Fruit fly (Drosophila melanogaster) whole organism, embryonic: ENCODE data around the gene mirr.
A peak's percentile ranks its signal among the peaks of the same experiment; 100 is the strongest.

Experiments
- Ada2b ChIP-seq: fragments of 200-800 bp; sonication (Bioruptor generic); IDR thresholded peaks from 2 replicates; pipeline ENCODE4 v1.3.6; 2022; ENCODE audit warnings: missing biosample characterization, missing genetic modification characterization
- Antp ChIP-seq: fragments of 200-800 bp; sonication (Bioruptor generic); optimal IDR thresholded peaks from 3 replicates; lab custom pipeline; 2016; ENCODE audit warnings: missing biosample characterization, missing genetic modification characterization
- Bteb2 ChIP-seq: fragments of 200-800 bp; sonication (Bioruptor generic); optimal IDR thresholded peaks from 2 replicates; lab custom pipeline; 2016; ENCODE audit warnings: missing biosample characterization, missing genetic modification characterization
- CG10959 ChIP-seq: fragments of 200-800 bp; sonication (Bioruptor generic); IDR thresholded peaks from 2 replicates; pipeline ENCODE4 v1.3.6; 2022; ENCODE audit warnings: missing biosample characterization, missing genetic modification characterization
- CG11504 ChIP-seq: fragments of 200-800 bp; sonication (Bioruptor generic); optimal IDR thresholded peaks from 3 replicates; lab custom pipeline; 2019; ENCODE audit warnings: missing biosample characterization, mild to moderate bottlenecking, missing genetic modification characterization, moderate library complexity
- CG11695 ChIP-seq: fragments of 200-800 bp; sonication (Bioruptor generic); IDR thresholded peaks from 3 replicates; pipeline ENCODE4 v1.3.6; 2022; ENCODE audit warnings: missing biosample characterization, missing genetic modification characterization
- CG12236 ChIP-seq: fragments of 200-800 bp; sonication (Bioruptor generic); optimal IDR thresholded peaks from 2 replicates; lab custom pipeline; 2016; ENCODE audit warnings: missing biosample characterization, missing genetic modification characterization
- CG1233 ChIP-seq: fragments of 200-800 bp; sonication (Bioruptor generic); optimal IDR thresholded peaks from 4 replicates; lab custom pipeline; 2018; ENCODE audit warnings: missing biosample characterization, mild to moderate bottlenecking, missing genetic modification characterization
- CG12769 ChIP-seq: fragments of 200-800 bp; sonication (Bioruptor generic); optimal IDR thresholded peaks from 2 replicates; lab custom pipeline; 2019; ENCODE audit warnings: missing biosample characterization, mild to moderate bottlenecking, missing genetic modification characterization, moderate library complexity
- CG12942 ChIP-seq: fragments of 200-800 bp; sonication (Bioruptor generic); optimal IDR thresholded peaks from 3 replicates; lab custom pipeline; 2016; ENCODE audit warnings: missing biosample characterization, missing genetic modification characterization
- CG14050 ChIP-seq: fragments of 200-800 bp; sonication (Bioruptor generic); IDR thresholded peaks from 3 replicates; pipeline ENCODE4 v1.3.6; 2022; ENCODE audit warnings: missing biosample characterization, missing genetic modification characterization
- CG14710 ChIP-seq: fragments of 200-800 bp; sonication (Bioruptor generic); optimal IDR thresholded peaks from 3 replicates; lab custom pipeline; 2019; ENCODE audit warnings: missing biosample characterization, mild to moderate bottlenecking, missing genetic modification characterization, moderate library complexity
- CG17328 ChIP-seq: fragments of 200-800 bp; sonication (Bioruptor generic); IDR thresholded peaks from 2 replicates; pipeline ENCODE4 v1.3.6; 2022; ENCODE audit warnings: missing biosample characterization, missing genetic modification characterization
- CG17361 ChIP-seq: fragments of 200-800 bp; sonication (Bioruptor generic); IDR thresholded peaks from 3 replicates; pipeline ENCODE4 v1.3.6; 2022; ENCODE audit warnings: missing biosample characterization, missing genetic modification characterization
- CG17802 ChIP-seq: fragments of 200-800 bp; sonication (Bioruptor generic); optimal IDR thresholded peaks from 2 replicates; lab custom pipeline; 2018; ENCODE audit warnings: missing biosample characterization, mild to moderate bottlenecking, missing genetic modification characterization, moderate library complexity
- CG18764 ChIP-seq: fragments of 200-800 bp; sonication (Bioruptor generic); optimal IDR thresholded peaks from 3 replicates; lab custom pipeline; 2016; ENCODE audit warnings: missing biosample characterization, missing genetic modification characterization
- CG2116 ChIP-seq: fragments of 200-800 bp; sonication (Bioruptor generic); optimal IDR thresholded peaks from 3 replicates; lab custom pipeline; 2018; ENCODE audit warnings: missing biosample characterization, mild to moderate bottlenecking, missing genetic modification characterization
- CG2120 ChIP-seq: fragments of 200-800 bp; sonication (Bioruptor generic); optimal IDR thresholded peaks from 3 replicates; lab custom pipeline; 2016; ENCODE audit warnings: missing biosample characterization, missing genetic modification characterization
- CG2199 ChIP-seq: fragments of 200-800 bp; sonication (Bioruptor generic); IDR thresholded peaks from 3 replicates; pipeline ENCODE4 v1.3.6; 2022; ENCODE audit warnings: missing biosample characterization, missing genetic modification characterization
- CG2712 ChIP-seq: fragments of 200-800 bp; optimal IDR thresholded peaks from 3 replicates; lab custom pipeline; 2019; ENCODE audit warnings: missing biosample characterization, mild to moderate bottlenecking, missing genetic modification characterization, moderate library complexity
- CG30020 ChIP-seq: fragments of 200-800 bp; optimal IDR thresholded peaks from 2 replicates; lab custom pipeline; 2019; ENCODE audit warnings: missing biosample characterization, mild to moderate bottlenecking, missing genetic modification characterization, moderate library complexity
- CG4282 ChIP-seq: fragments of 200-800 bp; sonication (Bioruptor generic); optimal IDR thresholded peaks from 2 replicates; lab custom pipeline; 2016; ENCODE audit warnings: missing biosample characterization, missing genetic modification characterization
- CG43689 ChIP-seq: fragments of 200-800 bp; sonication (Bioruptor generic); IDR thresholded peaks from 2 replicates; pipeline ENCODE4 v1.3.6; 2022; ENCODE audit warnings: missing biosample characterization, missing genetic modification characterization
- CG6654 ChIP-seq: fragments of 200-800 bp; sonication (Bioruptor generic); optimal IDR thresholded peaks from 2 replicates; lab custom pipeline; 2017; ENCODE audit warnings: missing biosample characterization, mild to moderate bottlenecking, missing genetic modification characterization
- CG7357 ChIP-seq: fragments of 200-800 bp; sonication (Bioruptor generic); IDR thresholded peaks from 3 replicates; pipeline ENCODE4 v1.3.6; 2022; ENCODE audit warnings: missing biosample characterization, missing genetic modification characterization
- CG7556 ChIP-seq: fragments of 200-800 bp; sonication (Bioruptor generic); optimal IDR thresholded peaks from 2 replicates; lab custom pipeline; 2017; ENCODE audit warnings: missing biosample characterization, mild to moderate bottlenecking, missing genetic modification characterization
- CG7963 ChIP-seq: fragments of 200-800 bp; sonication (Bioruptor generic); IDR thresholded peaks from 3 replicates; pipeline ENCODE4 v1.3.6; 2022; ENCODE audit warnings: missing biosample characterization, missing genetic modification characterization; ENCODE audit not compliant: partially characterized antibody
- D19A ChIP-seq: fragments of 200-800 bp; optimal IDR thresholded peaks from 3 replicates; lab custom pipeline; 2019; ENCODE audit warnings: missing biosample characterization, mild to moderate bottlenecking, missing genetic modification characterization, moderate library complexity
- Dp ChIP-seq: fragments of 200-800 bp; sonication (Bioruptor generic); optimal IDR thresholded peaks from 2 replicates; lab custom pipeline; 2018; ENCODE audit warnings: missing biosample characterization, mild to moderate bottlenecking, missing genetic modification characterization, moderate library complexity
- Med ChIP-seq: fragments of 200-800 bp; sonication (Bioruptor generic); peaks from one replicate; lab custom pipeline; 2016; ENCODE audit warnings: missing biosample characterization, missing genetic modification characterization, mild to moderate bottlenecking, inconsistent platforms, moderate library complexity
- NC2β ChIP-seq: fragments of 200-800 bp; sonication (Bioruptor generic); optimal IDR thresholded peaks from 2 replicates; lab custom pipeline; 2016; ENCODE audit warnings: missing biosample characterization, missing genetic modification characterization
- Pdp1 ChIP-seq, 2 experiments: fragments of 200-800 bp; sonication (Bioruptor generic); optimal IDR thresholded peaks; 3 replicates each; lab custom pipeline; 2016; ENCODE audit warnings: missing biosample characterization in 2 of 2, missing genetic modification characterization in 2 of 2, mild to moderate bottlenecking in 1 of 2, moderate library complexity in 1 of 2
- Ptx1 ChIP-seq: fragments of 200-800 bp; sonication (Bioruptor generic); IDR thresholded peaks from 2 replicates; pipeline ENCODE4 v1.3.6; 2022; ENCODE audit warnings: missing biosample characterization, missing genetic modification characterization
- Stat92E ChIP-seq, 3 experiments: fragments of >200 bp in 2 of 3; fragments of 200-800 bp in 1 of 3; sonication (Bioruptor generic) in 1 of 3; optimal IDR thresholded peaks; 2 replicates each; lab custom pipeline; 2017 to 2019; ENCODE audit warnings: missing biosample characterization in 3 of 3, missing genetic modification characterization in 3 of 3, mild to moderate bottlenecking in 1 of 3, moderate library complexity in 1 of 3
- Taf1 ChIP-seq: fragments of 200-800 bp; sonication (Bioruptor generic); IDR thresholded peaks from 2 replicates; pipeline ENCODE4 v1.3.6; 2022; ENCODE audit warnings: missing biosample characterization, missing genetic modification characterization
- Xrp1 ChIP-seq: fragments of 200-800 bp; sonication (Bioruptor generic); IDR thresholded peaks from 2 replicates; pipeline ENCODE4 v1.3.6; 2022; ENCODE audit warnings: missing biosample characterization, missing genetic modification characterization
- aop ChIP-seq: fragments of 200-800 bp; sonication (Bioruptor generic); IDR thresholded peaks from 2 replicates; pipeline ENCODE4 v1.3.6; 2022; ENCODE audit warnings: missing biosample characterization, missing genetic modification characterization
- ara ChIP-seq: fragments of 200-800 bp; sonication (Bioruptor generic); IDR thresholded peaks from 2 replicates; pipeline ENCODE4 v1.3.6; 2022; ENCODE audit warnings: missing biosample characterization, missing genetic modification characterization
- chif ChIP-seq, 2 experiments: fragments of 200-800 bp; sonication (Bioruptor generic); optimal IDR thresholded peaks; 3 replicates each; lab custom pipeline; 2016; ENCODE audit warnings: missing biosample characterization in 2 of 2, missing genetic modification characterization in 2 of 2
- ci ChIP-seq: fragments of 200-800 bp; sonication (Bioruptor generic); IDR thresholded peaks from 3 replicates; pipeline ENCODE4 v1.3.6; 2022; ENCODE audit warnings: missing biosample characterization, missing genetic modification characterization
- corto ChIP-seq: fragments of 200-800 bp; sonication (Bioruptor generic); optimal IDR thresholded peaks from 2 replicates; lab custom pipeline; 2016; ENCODE audit warnings: missing biosample characterization, mild to moderate bottlenecking, missing genetic modification characterization, moderate library complexity
- dmrt11E ChIP-seq: fragments of 200-800 bp; sonication (Bioruptor generic); optimal IDR thresholded peaks from 3 replicates; lab custom pipeline; 2018; ENCODE audit warnings: missing biosample characterization, mild to moderate bottlenecking, missing genetic modification characterization, moderate library complexity
- gem ChIP-seq: fragments of 200-800 bp; sonication (Bioruptor generic); optimal IDR thresholded peaks from 2 replicates; lab custom pipeline; 2019; ENCODE audit warnings: missing biosample characterization, mild to moderate bottlenecking, missing genetic modification characterization, moderate library complexity
- kay ChIP-seq: fragments of 200-800 bp; sonication (Bioruptor generic); optimal IDR thresholded peaks from 2 replicates; lab custom pipeline; 2016; ENCODE audit warnings: missing biosample characterization, missing genetic modification characterization
- lab ChIP-seq: fragments of 200-800 bp; sonication (Bioruptor generic); optimal IDR thresholded peaks from 3 replicates; lab custom pipeline; 2017; ENCODE audit warnings: missing biosample characterization, missing genetic modification characterization, mild to moderate bottlenecking, moderate library complexity, missing genetic modification reagents
- phol ChIP-seq: fragments of 200-800 bp; sonication (Bioruptor generic); optimal IDR thresholded peaks from 3 replicates; lab custom pipeline; 2018; ENCODE audit warnings: missing biosample characterization, mild to moderate bottlenecking, missing genetic modification characterization, moderate library complexity
- prd ChIP-seq, 3 experiments: fragments of >200 bp in 2 of 3; fragments of 200-800 bp in 1 of 3; sonication (Bioruptor generic) in 1 of 3; optimal IDR thresholded peaks in 2 of 3; IDR thresholded peaks in 1 of 3; 2 replicates in 2 of 3; 3 replicates in 1 of 3; pipeline versions ENCODE4 v1.3.6 to Lab custom; 2017 to 2022; ENCODE audit warnings: missing biosample characterization in 1 of 3, missing genetic modification characterization in 1 of 3
- ranshi ChIP-seq: fragments of 200-800 bp; sonication (Bioruptor generic); IDR thresholded peaks from 2 replicates; pipeline ENCODE4 v1.3.6; 2022; ENCODE audit warnings: missing biosample characterization, missing genetic modification characterization
- vnd ChIP-seq: fragments of 200-800 bp; sonication (Bioruptor generic); IDR thresholded peaks from 3 replicates; pipeline ENCODE4 v1.3.6; 2022; ENCODE audit warnings: missing biosample characterization, missing genetic modification characterization; ENCODE audit not compliant: partially characterized antibody
- zf30C ChIP-seq: fragments of 200-800 bp; sonication (Bioruptor generic); optimal IDR thresholded peaks from 3 replicates; lab custom pipeline; 2018; ENCODE audit warnings: missing biosample characterization, mild to moderate bottlenecking, missing genetic modification characterization

Gene mirr

DNA sequence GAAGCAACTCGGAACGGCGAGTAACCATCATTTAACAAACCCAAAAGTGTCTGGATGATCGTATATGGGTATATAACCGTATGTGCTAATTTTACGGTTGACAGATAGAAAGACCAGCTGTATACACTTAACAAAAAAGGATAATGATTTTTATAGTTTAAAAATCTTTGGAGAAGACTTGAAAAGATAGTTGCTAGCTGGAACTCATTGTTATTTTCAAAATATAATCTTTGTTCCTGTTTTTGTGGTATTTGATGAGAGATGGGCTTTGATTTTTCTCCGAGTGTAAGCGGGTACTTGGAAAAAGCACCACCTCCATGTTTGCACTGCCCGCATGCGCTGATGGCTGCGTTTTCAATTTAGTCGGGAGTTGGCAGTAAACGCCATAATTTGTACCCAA lies 15.5 kb upstream of the mirr start (continued):
- 0 out of 3 replicates have a peak, but pooled peaks have one; percentile 12 for TF ChIP-seq CG11695 (GFP tag; lab: Robert Waterston, UW)
- peak; percentile 25 for TF ChIP-seq dmrt11E (tag; lab: Kevin White, UChicago)
- peak; percentile 1 for TF ChIP-seq CG11504 (tag; lab: Kevin White, UChicago)
- TF ChIP-seq phol (tag; lab: Kevin White, UChicago), result peak; percentile 3
- no peak for TF ChIP-seq CG18764 (GFP tag; lab: Kevin White, UChicago)
- no peak for TF ChIP-seq vnd (GFP tag; lab: Robert Waterston, UW)
- TF ChIP-seq CG12942, result no peak
- TF ChIP-seq CG17328 (GFP tag; lab: Robert Waterston, UW), result no peak
- peak; percentile 31 for TF ChIP-seq Med (GFP tag; lab: Kevin White, UChicago)
- TF ChIP-seq CG1233 (GFP tag; lab: Kevin White, UChicago), result no peak
- TF ChIP-seq CG17802 (tag; lab: Kevin White, UChicago), result no peak
- TF ChIP-seq ara (GFP tag; lab: Robert Waterston, UW), result 0 out of 2 replicates have a peak, but pooled peaks have one; percentile 25
- TF ChIP-seq CG2712 (tag; lab: Kevin White, UChicago), result peak; percentile 35
- peak; percentile 2 for TF ChIP-seq CG14710 (tag; lab: Kevin White, UChicago)
- no peak for TF ChIP-seq Taf1
- TF ChIP-seq CG6654 (GFP tag; lab: Kevin White, UChicago), result no peak
- TF ChIP-seq ci (GFP tag; lab: Robert Waterston, UW), result 0 out of 3 replicates have a peak, but pooled peaks have one; percentile 17
- no peak for TF ChIP-seq Ada2b (GFP tag; lab: Robert Waterston, UW)
- TF ChIP-seq aop (GFP tag; lab: Robert Waterston, UW), result no peak
- TF ChIP-seq gem (tag; lab: Kevin White, UChicago), result peak; percentile 11
- TF ChIP-seq CG17361 (GFP tag; lab: Robert Waterston, UW), result no peak
- TF ChIP-seq Ptx1 (GFP tag; lab: Robert Waterston, UW), result peak; percentile 20; the same call in 1 of the 2 replicates
- TF ChIP-seq chif (GFP tag; optimal IDR thresholded peaks at IDR 0.05; lab: Kevin White, UChicago), result peak in 1 of 2 experiments; percentile 27
- TF ChIP-seq CG7357 (GFP tag; lab: Robert Waterston, UW), result 0 out of 3 replicates have a peak, but pooled peaks have one; percentile 16
- no peak for TF ChIP-seq CG12769 (tag; lab: Kevin White, UChicago)
- TF ChIP-seq CG12236 (GFP tag; lab: Kevin White, UChicago), result no peak
- TF ChIP-seq prd (optimal IDR thresholded peaks at IDR 0.05; lab: Kevin White, UChicago), result no peak
- TF ChIP-seq prd (GFP tag; IDR thresholded peaks at IDR 0.05; lab: Robert Waterston, UW), result peak; percentile 62; the same call in 2 of the 3 replicates
- TF ChIP-seq Bteb2 (GFP tag; lab: Kevin White, UChicago), result no peak
- no peak for TF ChIP-seq CG4282 (GFP tag; lab: Kevin White, UChicago)
- no peak for TF ChIP-seq NC2β (GFP tag; lab: Kevin White, UChicago)
- no peak for TF ChIP-seq lab (GFP tag; lab: Kevin White, UChicago)
- no peak for TF ChIP-seq CG7963
- no peak for TF ChIP-seq D19A (tag; lab: Kevin White, UChicago)
- no peak for TF ChIP-seq zf30C (GFP tag; lab: Kevin White, UChicago)
- TF ChIP-seq CG2120 (GFP tag; lab: Kevin White, UChicago), result no peak
- no peak for TF ChIP-seq kay (GFP tag; lab: Kevin White, UChicago)
- no peak for TF ChIP-seq Antp (GFP tag; lab: Kevin White, UChicago)
- TF ChIP-seq CG2116 (GFP tag; lab: Kevin White, UChicago), result no peak
- no peak for TF ChIP-seq CG14050 (GFP tag; lab: Robert Waterston, UW)
- no peak for TF ChIP-seq Dp (GFP tag; lab: Kevin White, UChicago)
- TF ChIP-seq CG2199 (GFP tag; lab: Robert Waterston, UW), result no peak
- no peak for TF ChIP-seq CG7556 (GFP tag; lab: Kevin White, UChicago)
- TF ChIP-seq Xrp1 (GFP tag; lab: Robert Waterston, UW), result peak; percentile 37; the same call in 1 of the 2 replicates
- TF ChIP-seq Stat92E (GFP tag; optimal IDR thresholded peaks at IDR 0.05; lab: Kevin White, UChicago), result no peak
- TF ChIP-seq ranshi (GFP tag; lab: Robert Waterston, UW), result no peak
- TF ChIP-seq CG10959, result peak; percentile 45; the same call in 1 of the 2 replicates
- TF ChIP-seq corto (GFP tag; lab: Kevin White, UChicago), result no peak
- TF ChIP-seq CG43689 (GFP tag; lab: Robert Waterston, UW), result no peak
- no peak for TF ChIP-seq CG30020
- peak in 1 of 2 experiments; percentile 87 for TF ChIP-seq Pdp1 (GFP tag; optimal IDR thresholded peaks at IDR 0.05; lab: Kevin White, UChicago)
